Fruit fly (Drosophila melanogaster) whole organism, embryonic: ENCODE results near the gene CG31650.

ENCODE experiments used
- B-H2 ChIP-seq: fragments of 200-800 bp; sonication (Bioruptor generic); optimal IDR thresholded peaks from 2 replicates; lab custom pipeline; 2018; ENCODE audit warnings: missing biosample characterization, mild to moderate bottlenecking, missing genetic modification characterization
- CG11247 ChIP-seq: fragments of 200-800 bp; sonication (Bioruptor generic); IDR thresholded peaks from 2 replicates; pipeline ENCODE4 v1.3.6; 2022; ENCODE audit warnings: missing biosample characterization, missing genetic modification characterization
- CG11695 ChIP-seq: fragments of 200-800 bp; sonication (Bioruptor generic); IDR thresholded peaks from 3 replicates; pipeline ENCODE4 v1.3.6; 2022; ENCODE audit warnings: missing biosample characterization, missing genetic modification characterization
- CG12219 ChIP-seq: fragments of 200-800 bp; sonication (Bioruptor generic); optimal IDR thresholded peaks from 3 replicates; lab custom pipeline; 2018; ENCODE audit warnings: missing biosample characterization, mild to moderate bottlenecking, missing genetic modification characterization
- CG12744 ChIP-seq: fragments of 200-800 bp; sonication (Bioruptor generic); optimal IDR thresholded peaks from 2 replicates; lab custom pipeline; 2016; ENCODE audit warnings: missing biosample characterization, missing genetic modification characterization
- CG12942 ChIP-seq: fragments of 200-800 bp; sonication (Bioruptor generic); optimal IDR thresholded peaks from 3 replicates; lab custom pipeline; 2016; ENCODE audit warnings: missing biosample characterization, missing genetic modification characterization
- CG13296 ChIP-seq: fragments of 200-800 bp; sonication (Bioruptor generic); optimal IDR thresholded peaks from 3 replicates; lab custom pipeline; 2018; ENCODE audit warnings: missing biosample characterization, mild to moderate bottlenecking, missing genetic modification characterization
- CG14014 ChIP-seq: fragments of 200-800 bp; sonication (Bioruptor generic); IDR thresholded peaks from 2 replicates; pipeline ENCODE4 v1.3.6; 2022; ENCODE audit warnings: missing biosample characterization, missing genetic modification characterization
- CG14050 ChIP-seq: fragments of 200-800 bp; sonication (Bioruptor generic); IDR thresholded peaks from 3 replicates; pipeline ENCODE4 v1.3.6; 2022; ENCODE audit warnings: missing biosample characterization, missing genetic modification characterization
- CG15601 ChIP-seq: fragments of 200-800 bp; sonication (Bioruptor generic); optimal IDR thresholded peaks from 3 replicates; lab custom pipeline; 2019; ENCODE audit warnings: missing biosample characterization, mild to moderate bottlenecking, missing genetic modification characterization, moderate library complexity
- CG16813 ChIP-seq: fragments of 200-800 bp; sonication (Bioruptor generic); IDR thresholded peaks from 3 replicates; pipeline ENCODE4 v1.3.6; 2022; ENCODE audit warnings: missing biosample characterization, missing genetic modification characterization; ENCODE audit not compliant: partially characterized antibody
- CG18599 ChIP-seq: fragments of 200-800 bp; sonication (Bioruptor generic); optimal IDR thresholded peaks from 3 replicates; lab custom pipeline; 2017; ENCODE audit warnings: missing biosample characterization, missing genetic modification characterization, mild to moderate bottlenecking, moderate library complexity, missing genetic modification reagents
- CG2199 ChIP-seq: fragments of 200-800 bp; sonication (Bioruptor generic); IDR thresholded peaks from 3 replicates; pipeline ENCODE4 v1.3.6; 2022; ENCODE audit warnings: missing biosample characterization, missing genetic modification characterization
- CG2202 ChIP-seq: fragments of 200-800 bp; sonication (Bioruptor generic); optimal IDR thresholded peaks from 2 replicates; lab custom pipeline; 2018; ENCODE audit warnings: missing biosample characterization, mild to moderate bottlenecking, missing genetic modification characterization
- CG31224 ChIP-seq: fragments of 200-800 bp; sonication (Bioruptor generic); IDR thresholded peaks from 2 replicates; pipeline ENCODE4 v1.3.6; 2022; ENCODE audit warnings: missing biosample characterization, missing genetic modification characterization
- CG3163 ChIP-seq: fragments of 200-800 bp; sonication (Bioruptor generic); optimal IDR thresholded peaks from 3 replicates; lab custom pipeline; 2016; ENCODE audit warnings: missing biosample characterization, missing genetic modification characterization
- CG34376 ChIP-seq: fragments of 200-800 bp; sonication (Bioruptor generic); optimal IDR thresholded peaks from 2 replicates; lab custom pipeline; 2018; ENCODE audit warnings: missing biosample characterization, mild to moderate bottlenecking, missing genetic modification characterization
- CG3726 ChIP-seq: fragments of 200-800 bp; sonication (Bioruptor generic); IDR thresholded peaks from 3 replicates; pipeline ENCODE4, ENCODE4 v1.3.6; 2022; ENCODE audit warnings: missing biosample characterization, missing genetic modification characterization
- CG7271 ChIP-seq: fragments of 200-800 bp; sonication (Bioruptor generic); optimal IDR thresholded peaks from 2 replicates; lab custom pipeline; 2018; ENCODE audit warnings: missing biosample characterization, mild to moderate bottlenecking, missing genetic modification characterization, moderate library complexity
- CG8089 ChIP-seq: fragments of 200-800 bp; sonication (Bioruptor generic); optimal IDR thresholded peaks from 3 replicates; lab custom pipeline; 2016; ENCODE audit warnings: missing biosample characterization, missing genetic modification characterization
- CG8290 ChIP-seq, 3 experiments: fragments of 200-800 bp; sonication (Bioruptor generic); optimal IDR thresholded peaks; 2 replicates each; lab custom pipeline; 2016 to 2019; ENCODE audit warnings: missing biosample characterization in 3 of 3, missing genetic modification characterization in 3 of 3, mild to moderate bottlenecking in 2 of 3, moderate library complexity in 1 of 3
- CG9817 ChIP-seq: fragments of 200-800 bp; sonication (Bioruptor generic); optimal IDR thresholded peaks from 2 replicates; lab custom pipeline; 2018; ENCODE audit warnings: missing biosample characterization, mild to moderate bottlenecking, missing genetic modification characterization, moderate library complexity
- CG9876 ChIP-seq: fragments of 200-800 bp; sonication (Bioruptor generic); optimal IDR thresholded peaks from 2 replicates; lab custom pipeline; 2016; ENCODE audit warnings: missing biosample characterization, missing genetic modification characterization
- CHES-1-like ChIP-seq: fragments of 200-800 bp; sonication (Bioruptor generic); optimal IDR thresholded peaks from 2 replicates; lab custom pipeline; 2016; ENCODE audit warnings: missing biosample characterization, missing genetic modification characterization
- GATAe ChIP-seq: fragments of 200-800 bp; sonication (Bioruptor generic); conservative IDR thresholded peaks from 2 replicates; pipeline ENCODE4 v1.3.6; 2022; ENCODE audit warnings: missing biosample characterization, missing genetic modification characterization
- Hmx ChIP-seq: fragments of 200-800 bp; sonication (Bioruptor generic); optimal IDR thresholded peaks from 2 replicates; lab custom pipeline; 2016; ENCODE audit warnings: missing biosample characterization, missing genetic modification characterization
- Hr51 ChIP-seq, 2 experiments: fragments of 200-800 bp; sonication (Bioruptor generic); optimal IDR thresholded peaks; 2 replicates in 1 of 2; 3 replicates in 1 of 2; lab custom pipeline; 2016 to 2018; ENCODE audit warnings: missing biosample characterization in 2 of 2, missing genetic modification characterization in 2 of 2, mild to moderate bottlenecking in 1 of 2, moderate library complexity in 1 of 2
- Jarid2 ChIP-seq: fragments of 200-800 bp; sonication (Bioruptor generic); optimal IDR thresholded peaks from 3 replicates; lab custom pipeline; 2017; ENCODE audit warnings: mild to moderate bottlenecking, missing biosample characterization, missing genetic modification reagents, missing genetic modification characterization
- MBD-R2 ChIP-seq: fragments of 200-800 bp; sonication (Bioruptor generic); IDR thresholded peaks from 2 replicates; pipeline ENCODE4 v1.3.6; 2022; ENCODE audit warnings: missing biosample characterization, missing genetic modification characterization
- MESR4 ChIP-seq: fragments of 200-800 bp; sonication (Bioruptor generic); optimal IDR thresholded peaks from 2 replicates; lab custom pipeline; 2018; ENCODE audit warnings: missing biosample characterization, mild to moderate bottlenecking, missing genetic modification characterization, moderate library complexity
- Myb ChIP-seq: fragments of 200-800 bp; sonication (Bioruptor generic); optimal IDR thresholded peaks from 2 replicates; lab custom pipeline; 2016; ENCODE audit warnings: missing biosample characterization, missing genetic modification characterization
- Pdp1 ChIP-seq, 2 experiments: fragments of 200-800 bp; sonication (Bioruptor generic); optimal IDR thresholded peaks; 3 replicates each; lab custom pipeline; 2016; ENCODE audit warnings: missing biosample characterization in 2 of 2, missing genetic modification characterization in 2 of 2, mild to moderate bottlenecking in 1 of 2, moderate library complexity in 1 of 2
- Side ChIP-seq: fragments of 200-800 bp; sonication (Bioruptor generic); optimal IDR thresholded peaks from 2 replicates; lab custom pipeline; 2016; ENCODE audit warnings: missing biosample characterization, missing genetic modification characterization
- Ssrp ChIP-seq: fragments of 200-800 bp; sonication (Bioruptor generic); optimal IDR thresholded peaks from 2 replicates; lab custom pipeline; 2018; ENCODE audit warnings: missing biosample characterization, mild to moderate bottlenecking, missing genetic modification characterization, moderate library complexity
- amos ChIP-seq: fragments of 200-800 bp; sonication (Bioruptor generic); IDR thresholded peaks from 2 replicates; pipeline ENCODE4 v1.3.6; 2022; ENCODE audit warnings: missing biosample characterization, missing genetic modification characterization; ENCODE audit not compliant: partially characterized antibody
- ase ChIP-seq: fragments of 200-800 bp; sonication (Bioruptor generic); IDR thresholded peaks from 3 replicates; pipeline ENCODE4 v1.3.6; 2022; ENCODE audit warnings: missing biosample characterization, missing genetic modification characterization
- btn ChIP-seq: fragments of 200-800 bp; sonication (Bioruptor generic); optimal IDR thresholded peaks from 2 replicates; lab custom pipeline; 2016; ENCODE audit warnings: missing biosample characterization, missing genetic modification characterization
- corto ChIP-seq: fragments of 200-800 bp; sonication (Bioruptor generic); optimal IDR thresholded peaks from 2 replicates; lab custom pipeline; 2016; ENCODE audit warnings: missing biosample characterization, mild to moderate bottlenecking, missing genetic modification characterization, moderate library complexity
- eyg ChIP-seq: fragments of 200-800 bp; sonication (Bioruptor generic); optimal IDR thresholded peaks from 3 replicates; lab custom pipeline; 2016; ENCODE audit warnings: missing biosample characterization, missing genetic modification characterization
- gfzf ChIP-seq: fragments of 200-800 bp; sonication (Bioruptor generic); optimal IDR thresholded peaks from 2 replicates; lab custom pipeline; 2016; ENCODE audit warnings: missing biosample characterization, mild to moderate bottlenecking, missing genetic modification characterization, moderate library complexity
- gro ChIP-seq: fragments of 200-800 bp; sonication (Bioruptor generic); optimal IDR thresholded peaks from 2 replicates; lab custom pipeline; 2016; ENCODE audit warnings: missing biosample characterization, missing genetic modification characterization
- gt ChIP-seq: fragments of 200-800 bp; sonication (Bioruptor generic); IDR thresholded peaks from 2 replicates; pipeline ENCODE4 v1.3.6; 2022; ENCODE audit warnings: missing biosample characterization, missing genetic modification characterization
- h ChIP-seq: fragments of >200 bp; optimal IDR thresholded peaks from 2 replicates; lab custom pipeline; 2017
- jigr1 ChIP-seq: fragments of 200-800 bp; sonication (Bioruptor generic); IDR thresholded peaks from 3 replicates; pipeline ENCODE4 v1.3.6; 2022; ENCODE audit warnings: missing biosample characterization, missing genetic modification characterization
- otp ChIP-seq: fragments of 200-800 bp; sonication (Bioruptor generic); IDR thresholded peaks from 3 replicates; pipeline ENCODE4, ENCODE4 v1.3.6; 2022; ENCODE audit warnings: missing biosample characterization, missing genetic modification characterization
- prd ChIP-seq, 3 experiments: fragments of >200 bp in 2 of 3; fragments of 200-800 bp in 1 of 3; sonication (Bioruptor generic) in 1 of 3; optimal IDR thresholded peaks in 2 of 3; IDR thresholded peaks in 1 of 3; 2 replicates in 2 of 3; 3 replicates in 1 of 3; pipeline versions ENCODE4 v1.3.6 to Lab custom; 2017 to 2022; ENCODE audit warnings: missing biosample characterization in 1 of 3, missing genetic modification characterization in 1 of 3
- so ChIP-seq: fragments of 200-800 bp; sonication (Bioruptor generic); IDR thresholded peaks from 3 replicates; pipeline ENCODE4 v1.3.6; 2022; ENCODE audit warnings: missing biosample characterization, missing genetic modification characterization
- tio ChIP-seq: fragments of 200-800 bp; sonication (Bioruptor generic); optimal IDR thresholded peaks from 2 replicates; lab custom pipeline; 2017; ENCODE audit warnings: missing biosample characterization, missing genetic modification characterization, inconsistent platforms
- trh ChIP-seq: fragments of 200-800 bp; sonication (Bioruptor generic); optimal IDR thresholded peaks from 2 replicates; lab custom pipeline; 2016; ENCODE audit warnings: missing biosample characterization, missing genetic modification characterization

Gene CG31650

dm6 chr2L:5052367-5052914 lies 7.9 kb upstream of the CG31650 start, which contains the start of gene senju (continued):
- TF ChIP-seq CG18599 (GFP tag; lab: Kevin White, UChicago): peak; percentile 90
- TF ChIP-seq CG12942: peak; percentile 84
- TF ChIP-seq CG8290 (GFP tag; optimal IDR thresholded peaks at IDR 0.05; lab: Kevin White, UChicago): peak; percentile 72
- TF ChIP-seq CG8290 (tag; optimal IDR thresholded peaks at IDR 0.05; lab: Kevin White, UChicago): peak; percentile 33 to 91
- TF ChIP-seq CG9876: peak; percentile 66
- TF ChIP-seq CG7271: no peak
- TF ChIP-seq CG8089 (GFP tag; lab: Kevin White, UChicago): peak; percentile 80
- TF ChIP-seq CG31224 (GFP tag; lab: Robert Waterston, UW): peak; percentile 63
- TF ChIP-seq prd (optimal IDR thresholded peaks at IDR 0.05; lab: Kevin White, UChicago): no peak
- peak; percentile 84 for TF ChIP-seq prd (GFP tag; IDR thresholded peaks at IDR 0.05; lab: Robert Waterston, UW)
- TF ChIP-seq Hmx (GFP tag; lab: Kevin White, UChicago): peak; percentile 53
- no peak for TF ChIP-seq h (lab: Kevin White, UChicago)
- TF ChIP-seq CG11247 (GFP tag; lab: Robert Waterston, UW): peak; percentile 83
- peak; percentile 45 for TF ChIP-seq CG15601 (tag; lab: Kevin White, UChicago)
- peak; percentile 82 to 86 for TF ChIP-seq Hr51 (GFP tag; optimal IDR thresholded peaks at IDR 0.05; lab: Kevin White, UChicago)
- TF ChIP-seq eyg (GFP tag; lab: Kevin White, UChicago): peak; percentile 82
- TF ChIP-seq Jarid2 (GFP tag; lab: Kevin White, UChicago): peak; percentile 56
- TF ChIP-seq CG14014 (GFP tag; lab: Robert Waterston, UW): peak; percentile 83
- peak; percentile 78 for TF ChIP-seq btn (GFP tag; lab: Kevin White, UChicago)
- peak; percentile 71 for TF ChIP-seq CG12219
- peak; percentile 79 to 80 for TF ChIP-seq Pdp1 (GFP tag; optimal IDR thresholded peaks at IDR 0.05; lab: Kevin White, UChicago)
- TF ChIP-seq corto (GFP tag; lab: Kevin White, UChicago): peak; percentile 54
- TF ChIP-seq CG16813 (GFP tag; lab: Robert Waterston, UW): peak; percentile 39; the same call in 1 of the 3 replicates
- peak; percentile 98 for TF ChIP-seq MBD-R2 (GFP tag; lab: Robert Waterston, UW)
- TF ChIP-seq CG12744 (GFP tag; lab: Kevin White, UChicago): peak; percentile 76
- TF ChIP-seq gfzf (GFP tag; lab: Kevin White, UChicago): peak; percentile 44
- TF ChIP-seq CG14050 (GFP tag; lab: Robert Waterston, UW): peak; percentile 65
- peak; percentile 51 for TF ChIP-seq CG9817 (tag; lab: Kevin White, UChicago)
- peak; percentile 83 for TF ChIP-seq tio (GFP tag; lab: Kevin White, UChicago)
- peak; percentile 54 for TF ChIP-seq amos
- peak; percentile 96 for TF ChIP-seq CHES-1-like (GFP tag; lab: Kevin White, UChicago)
- TF ChIP-seq otp (GFP tag; lab: Robert Waterston, UW): peak; percentile 57
- TF ChIP-seq trh (GFP tag; lab: Kevin White, UChicago): peak; percentile 21
- TF ChIP-seq CG13296 (GFP tag; lab: Kevin White, UChicago): peak; percentile 80
- TF ChIP-seq CG2199 (GFP tag; lab: Robert Waterston, UW): 0 out of 3 replicates have a peak, but pooled peaks have one; percentile 35
- TF ChIP-seq gt (GFP tag; lab: Robert Waterston, UW): no peak
- TF ChIP-seq CG11695 (GFP tag; lab: Robert Waterston, UW): peak; percentile 74
- peak; percentile 79 for TF ChIP-seq Myb
- TF ChIP-seq CG2202 (tag; lab: Kevin White, UChicago): peak; percentile 77
- TF ChIP-seq Side (GFP tag; lab: Kevin White, UChicago): peak; percentile 91
- TF ChIP-seq MESR4 (GFP tag; lab: Kevin White, UChicago): peak; percentile 99
- peak; percentile 73 for TF ChIP-seq CG3163 (GFP tag; lab: Kevin White, UChicago)
- peak; percentile 69; the same call in 2 of the 3 replicates for TF ChIP-seq CG3726 (GFP tag; lab: Robert Waterston, UW)
- TF ChIP-seq so (GFP tag; lab: Robert Waterston, UW): peak; percentile 75; the same call in 2 of the 3 replicates
- peak; percentile 66 for TF ChIP-seq Ssrp (tag; lab: Kevin White, UChicago)
- peak; percentile 47; the same call in 1 of the 3 replicates for TF ChIP-seq jigr1 (GFP tag; lab: Robert Waterston, UW)
- TF ChIP-seq CG34376: peak; percentile 95
- peak; percentile 88 for TF ChIP-seq B-H2
- no peak; the same call in 1 of the 2 replicates for TF ChIP-seq GATAe
- peak; percentile 76 for TF ChIP-seq ase (GFP tag; lab: Robert Waterston, UW)
- peak; percentile 90 for TF ChIP-seq gro
